Worm (Caenorhabditis elegans): ENCODE measurements around the gene ZK892.3.

- no peak for TF ChIP-seq flt-1 (GFP tag; IDR thresholded peaks at IDR 0.05)
- TF ChIP-seq ama-1 (optimal IDR thresholded peaks at IDR 0.05): no peak
- TF ChIP-seq ets-7 (tag; optimal IDR thresholded peaks at IDR 0.05): no peak
- TF ChIP-seq hmg-4 (GFP tag; optimal IDR thresholded peaks at IDR 0.05): no peak
- no peak for TF ChIP-seq ceh-13 (GFP tag; optimal IDR thresholded peaks at IDR 0.05)
- TF ChIP-seq pes-1 (GFP tag; IDR thresholded peaks at IDR 0.05): no peak
Observed at ce11 chrII:10007917-10008316, 6.3 kb downstream of the ZK892.3 start, which contains the start of gene ZK892.5.
